Fruit fly (Drosophila melanogaster): ENCODE measurements around the gene CG42467.

CG42467 gene

dm6 chr2L:3657349-3658142, 43.5 kb upstream of the CG42467 start (continued):
- TF ChIP-seq odd (GFP tag; optimal IDR thresholded peaks at IDR 0.05) (no peak), ranshi (GFP tag; IDR thresholded peaks at IDR 0.05) (peak; percentile 39; the same call in 1 of the 2 replicates), stwl (tag; optimal IDR thresholded peaks at IDR 0.05) (peak; percentile 69), lmd (GFP tag; IDR thresholded peaks at IDR 0.05) (peak; percentile 55), BEAF-32 (GFP tag; optimal IDR thresholded peaks at IDR 0.05) (no peak), CG7928 (GFP tag; optimal IDR thresholded peaks at IDR 0.05) (no peak), pnt (GFP tag; optimal IDR thresholded peaks at IDR 0.05) (peak; percentile 62), da (GFP tag; optimal IDR thresholded peaks at IDR 0.05) (peak; percentile 24), fru (optimal IDR thresholded peaks at IDR 0.05) (no peak), CG2889 (GFP tag; IDR thresholded peaks at IDR 0.05) (no peak), NK7.1 (GFP tag; optimal IDR thresholded peaks at IDR 0.05) (no peak), Meics (GFP tag; optimal IDR thresholded peaks at IDR 0.05) (peak; percentile 41), tgo (GFP tag; IDR thresholded peaks at IDR 0.05) (no peak; the same call in 2 of the 3 replicates), otp (GFP tag; IDR thresholded peaks at IDR 0.05) (no peak), Dip2 (GFP tag; IDR thresholded peaks at IDR 0.05) (peak; percentile 36; the same call in 1 of the 2 replicates), Max (GFP tag; optimal IDR thresholded peaks at IDR 0.05) (peak; percentile 37), gro (GFP tag; optimal IDR thresholded peaks at IDR 0.05) (peak; percentile 14), pita (GFP tag; optimal IDR thresholded peaks at IDR 0.05) (peak; percentile 66), CG12942 (GFP tag; optimal IDR thresholded peaks at IDR 0.05) (peak; percentile 31), zen2 (GFP tag; IDR thresholded peaks at IDR 0.05; ENCODE audit: partially characterized antibody) (no peak), CG1602 (GFP tag; optimal IDR thresholded peaks at IDR 0.05) (peak; percentile 23), usp (GFP tag; optimal IDR thresholded peaks at IDR 0.05) (no peak), ERR (GFP tag; optimal IDR thresholded peaks at IDR 0.05) (peak; percentile 36), HmgD (GFP tag; optimal IDR thresholded peaks at IDR 0.05) (peak; percentile 75), nom (GFP tag; optimal IDR thresholded peaks at IDR 0.05) (no peak), CG10321 (GFP tag; IDR thresholded peaks at IDR 0.05) (peak; percentile 69), CG10147 (GFP tag; optimal IDR thresholded peaks at IDR 0.05) (peak; percentile 30), Hr3 (GFP tag; optimal IDR thresholded peaks at IDR 0.05) (peak; percentile 24), PHDP (tag; optimal IDR thresholded peaks at IDR 0.05) (no peak), phol (tag; optimal IDR thresholded peaks at IDR 0.05) (peak; percentile 83), CG14667 (GFP tag; IDR thresholded peaks at IDR 0.05) (no peak), Hr39 (optimal IDR thresholded peaks at IDR 0.05) (no peak), scrt (GFP tag; optimal IDR thresholded peaks at IDR 0.05) (no peak), onecut (GFP tag; IDR thresholded peaks at IDR 0.05) (peak; percentile 15; the same call in 1 of the 2 replicates), CG18476 (GFP tag; optimal IDR thresholded peaks at IDR 0.05) (no peak), Atf-2 (GFP tag; optimal IDR thresholded peaks at IDR 0.05) (no peak), CG4282 (GFP tag; optimal IDR thresholded peaks at IDR 0.05) (no peak), psq (GFP tag; optimal IDR thresholded peaks at IDR 0.05) (no peak), Bgb (GFP tag; IDR thresholded peaks at IDR 0.05; ENCODE audit: partially characterized antibody) (peak; percentile 89), CG10274 (GFP tag; optimal IDR thresholded peaks at IDR 0.05) (no peak), CG11093 (GFP tag; IDR thresholded peaks at IDR 0.05) (0 out of 3 replicates have a peak, but pooled peaks have one; percentile 31), CG15073 (GFP tag; optimal IDR thresholded peaks at IDR 0.05) (no peak), Fer3 (tag; optimal IDR thresholded peaks at IDR 0.05) (peak; percentile 27), ara (GFP tag; IDR thresholded peaks at IDR 0.05) (peak; percentile 64), CG2202 (tag; optimal IDR thresholded peaks at IDR 0.05) (no peak), dmrt99B (tag; optimal IDR thresholded peaks at IDR 0.05) (peak; percentile 40), CG9215 (GFP tag; IDR thresholded peaks at IDR 0.05) (no peak), Vsx1 (GFP tag; optimal IDR thresholded peaks at IDR 0.05) (no peak), CG13775 (GFP tag; optimal IDR thresholded peaks at IDR 0.05) (no peak), z (GFP tag; IDR thresholded peaks at IDR 0.05) (no peak), CG3995 (GFP tag; optimal IDR thresholded peaks at IDR 0.05) (peak; percentile 61)

Measured in whole organism, embryonic.